Worm (Caenorhabditis elegans): ENCODE data around the gene F09C8.2.

F09C8.2 gene

ce11 chrX:16155216-16155991 is 8.6 kb upstream of the F09C8.2 start:
- no peak for TF ChIP-seq odd-2 (tag; optimal IDR thresholded peaks at IDR 0.05)
- TF ChIP-seq ceh-22 (tag; optimal IDR thresholded peaks at IDR 0.05): no peak
- no peak for TF ChIP-seq elt-2 (tag; optimal IDR thresholded peaks at IDR 0.05)
- TF ChIP-seq fkh-6 (tag; optimal IDR thresholded peaks at IDR 0.05): no peak
- no peak for TF ChIP-seq npax-4 (tag; optimal IDR thresholded peaks at IDR 0.05)
- peak; percentile 17 for TF ChIP-seq dve-1 (tag; optimal IDR thresholded peaks at IDR 0.05)
- TF ChIP-seq madf-2 (tag; optimal IDR thresholded peaks at IDR 0.05): no peak
- TF ChIP-seq ztf-16 (tag; optimal IDR thresholded peaks at IDR 0.05): no peak
- TF ChIP-seq ceh-48 (tag; optimal IDR thresholded peaks at IDR 0.05): no peak
- TF ChIP-seq zip-5 (tag; optimal IDR thresholded peaks at IDR 0.05): no peak
- TF ChIP-seq rnt-1 (tag; optimal IDR thresholded peaks at IDR 0.05): no peak
- no peak for TF ChIP-seq unc-3 (GFP tag; conservative IDR thresholded peaks at IDR 0.05)
- no peak for TF ChIP-seq unc-3 (tag; optimal IDR thresholded peaks at IDR 0.05)
- no peak for TF ChIP-seq K09A11.1 (tag; optimal IDR thresholded peaks at IDR 0.05; ENCODE audit: insufficient read depth)
- TF ChIP-seq tbx-2 (tag; optimal IDR thresholded peaks at IDR 0.05): no peak
- TF ChIP-seq unc-86 (tag; optimal IDR thresholded peaks at IDR 0.05): no peak
- no peak for TF ChIP-seq unc-55 (GFP tag; optimal IDR thresholded peaks at IDR 0.05)
- TF ChIP-seq elt-4 (tag; optimal IDR thresholded peaks at IDR 0.05): peak; percentile 6
- TF ChIP-seq hlh-15 (tag; optimal IDR thresholded peaks at IDR 0.05): no peak
- no peak for TF ChIP-seq hlh-6 (tag; optimal IDR thresholded peaks at IDR 0.05)
- no peak for TF ChIP-seq pqm-1 (tag; optimal IDR thresholded peaks at IDR 0.05)
- peak; percentile 33 for TF ChIP-seq ceh-18 (tag; optimal IDR thresholded peaks at IDR 0.05)
- no peak for TF ChIP-seq ceh-30 (tag; optimal IDR thresholded peaks at IDR 0.05)
- TF ChIP-seq gmeb-2 (tag; optimal IDR thresholded peaks at IDR 0.05): no peak
- TF ChIP-seq ttx-3 (tag; optimal IDR thresholded peaks at IDR 0.05): no peak
- TF ChIP-seq ceh-14 (tag; optimal IDR thresholded peaks at IDR 0.05): no peak
- no peak for TF ChIP-seq pag-3 (tag; optimal IDR thresholded peaks at IDR 0.05; ENCODE audit: borderline replicate concordance)
- TF ChIP-seq pax-1 (tag; optimal IDR thresholded peaks at IDR 0.05): no peak
- TF ChIP-seq ceh-19 (GFP tag; optimal IDR thresholded peaks at IDR 0.05): no peak
- no peak for TF ChIP-seq ceh-6 (GFP tag; optimal IDR thresholded peaks at IDR 0.05)
- no peak for TF ChIP-seq hlh-30 (tag; optimal IDR thresholded peaks at IDR 0.05; ENCODE audit: insufficient read depth)
- TF ChIP-seq nfya-1 (tag; optimal IDR thresholded peaks at IDR 0.05): no peak
- TF ChIP-seq Y22D7AL.16 (tag; optimal IDR thresholded peaks at IDR 0.05): no peak
- peak; percentile 0 for TF ChIP-seq ceh-31 (tag; optimal IDR thresholded peaks at IDR 0.05)
- TF ChIP-seq T23F11.4 (GFP tag; optimal IDR thresholded peaks at IDR 0.05): no peak
- no peak for TF ChIP-seq C38D4.7 (GFP tag; optimal IDR thresholded peaks at IDR 0.05)
- TF ChIP-seq ets-4 (tag; optimal IDR thresholded peaks at IDR 0.05): no peak
- no peak for TF ChIP-seq nhr-11 (tag; optimal IDR thresholded peaks at IDR 0.05)
- peak; percentile 54 for TF ChIP-seq unc-42 (tag; optimal IDR thresholded peaks at IDR 0.05)
- TF ChIP-seq sox-2 (GFP tag; IDR thresholded peaks at IDR 0.05): no peak
- TF ChIP-seq eyg-1 (tag; optimal IDR thresholded peaks at IDR 0.05): no peak
- no peak for TF ChIP-seq che-1 (tag; optimal IDR thresholded peaks at IDR 0.05)
- no peak for TF ChIP-seq tbx-7 (tag; optimal IDR thresholded peaks at IDR 0.05)
- no peak for TF ChIP-seq lin-11 (tag; optimal IDR thresholded peaks at IDR 0.05)
- TF ChIP-seq ceh-45 (GFP tag; IDR thresholded peaks at IDR 0.05): no peak
- no peak for TF ChIP-seq ama-1 (optimal IDR thresholded peaks at IDR 0.05)
- TF ChIP-seq fkh-10 (GFP tag; optimal IDR thresholded peaks at IDR 0.05): no peak
- no peak for TF ChIP-seq pat-9 (tag; optimal IDR thresholded peaks at IDR 0.05)
- peak; percentile 55 for TF ChIP-seq sdc-2 (tag; optimal IDR thresholded peaks at IDR 0.05)
- TF ChIP-seq ceh-2 (tag; optimal IDR thresholded peaks at IDR 0.05): no peak
- no peak for TF ChIP-seq dmd-4 (tag; optimal IDR thresholded peaks at IDR 0.05; ENCODE audit: borderline replicate concordance)
- no peak for TF ChIP-seq mec-3 (tag; optimal IDR thresholded peaks at IDR 0.05; ENCODE audit: borderline replicate concordance)
- peak; percentile 27 for TF ChIP-seq ref-2 (tag; optimal IDR thresholded peaks at IDR 0.05)
